Worm (Caenorhabditis elegans) whole organism, early embryonic: Measurements from ENCODE around the gene cct-2.

Experiments
- B0310.2 ChIP-seq: sonication (generic microtip); optimal IDR thresholded peaks from 2 replicates; lab custom pipeline; 2016; ENCODE audit warnings: mild to moderate bottlenecking, missing genetic modification characterization, missing compliant biosample characterization
- F13C5.2 ChIP-seq: sonication (generic microtip); optimal IDR thresholded peaks from 2 replicates; lab custom pipeline; 2017; ENCODE audit warnings: mild to moderate bottlenecking, missing genetic modification characterization, inconsistent platforms, missing compliant biosample characterization
- aly-1 ChIP-seq: sonication (generic microtip); optimal IDR thresholded peaks from 2 replicates; lab custom pipeline; 2016; ENCODE audit warnings: missing genetic modification characterization, missing compliant biosample characterization
- ama-1 ChIP-seq: fragments of 150-350 bp; optimal IDR thresholded peaks from 2 replicates; lab custom pipeline; 2014
- ceh-13 ChIP-seq: fragments of 200-800 bp; sonication (Bioruptor generic); optimal IDR thresholded peaks from 2 replicates; lab custom pipeline; 2018; ENCODE audit warnings: mild to moderate bottlenecking, missing genetic modification characterization, missing compliant biosample characterization
- ceh-36 ChIP-seq: sonication (generic microtip); optimal IDR thresholded peaks from 2 replicates; lab custom pipeline; 2016; ENCODE audit warnings: missing genetic modification characterization, inconsistent platforms, missing compliant biosample characterization
- ets-7 ChIP-seq: sonication (generic microtip); optimal IDR thresholded peaks from 2 replicates; lab custom pipeline; 2016; ENCODE audit warnings: missing genotype, missing genetic modification characterization, missing compliant biosample characterization
- flt-1 ChIP-seq: fragments of 200-800 bp; sonication (Bioruptor generic); IDR thresholded peaks from 2 replicates; pipeline ENCODE4 v1.3.6; 2022; ENCODE audit warnings: missing genetic modification characterization, missing compliant biosample characterization
- hmbx-1 ChIP-seq: sonication (generic microtip); optimal IDR thresholded peaks from 2 replicates; lab custom pipeline; 2016; ENCODE audit warnings: mild to moderate bottlenecking, missing genetic modification characterization, missing compliant biosample characterization
- hmg-4 ChIP-seq: fragments of 200-800 bp; sonication (Bioruptor generic); optimal IDR thresholded peaks from 2 replicates; lab custom pipeline; 2018; ENCODE audit warnings: mild to moderate bottlenecking, missing genetic modification characterization, missing compliant biosample characterization
- hnd-1 ChIP-seq: sonication (generic microtip); optimal IDR thresholded peaks from 2 replicates; lab custom pipeline; 2016; ENCODE audit warnings: missing genetic modification characterization, missing compliant biosample characterization
- pes-1 ChIP-seq: fragments of 200-800 bp; sonication (Bioruptor generic); IDR thresholded peaks from 2 replicates; pipeline ENCODE4 v1.3.6; 2022; ENCODE audit warnings: missing genetic modification reagents, missing genetic modification characterization, missing compliant biosample characterization
- scrt-1 ChIP-seq: fragments of 200-800 bp; sonication (Bioruptor generic); IDR thresholded peaks from 2 replicates; pipeline ENCODE4 v1.3.6; 2022; ENCODE audit warnings: missing genetic modification characterization, missing compliant biosample characterization
- sea-1 ChIP-seq: fragments of 200-800 bp; sonication (Bioruptor generic); conservative IDR thresholded peaks from 2 replicates; pipeline ENCODE4 v1.3.6; 2022; ENCODE audit warnings: missing genetic modification characterization, missing compliant biosample characterization
- tbx-11 ChIP-seq: fragments of 200-800 bp; sonication (Bioruptor generic); IDR thresholded peaks from 2 replicates; pipeline ENCODE4 v1.3.6; 2022; ENCODE audit warnings: missing genetic modification characterization, missing compliant biosample characterization
- tbx-37 ChIP-seq: fragments of 200-800 bp; sonication (Bioruptor generic); conservative IDR thresholded peaks from 2 replicates; pipeline ENCODE4 v1.3.6; 2022; ENCODE audit warnings: missing genetic modification reagents, missing genetic modification characterization, missing compliant biosample characterization
- tra-4 ChIP-seq: sonication (generic microtip); optimal IDR thresholded peaks from 2 replicates; lab custom pipeline; 2017; ENCODE audit warnings: missing genetic modification characterization, missing compliant biosample characterization

Gene cct-2

DNA sequence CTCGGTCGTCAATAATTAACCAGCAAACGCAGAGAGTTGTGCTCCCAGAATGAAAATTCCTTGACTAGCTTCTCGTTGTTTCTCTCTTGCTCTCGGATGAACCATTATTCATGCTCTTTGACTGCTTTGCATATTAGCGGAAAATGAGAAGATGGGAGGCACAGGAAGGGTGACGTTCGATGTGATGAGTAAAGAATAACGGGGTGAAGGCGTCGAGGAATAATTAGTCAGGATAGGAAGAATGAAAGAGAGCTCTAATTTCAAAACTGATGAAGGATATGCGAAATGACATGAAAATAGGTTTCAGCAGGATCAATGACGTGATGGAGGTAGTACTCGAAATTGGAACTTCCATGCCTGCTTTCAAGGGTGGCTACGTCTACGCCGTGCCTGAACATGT is 23.7 kb downstream of the cct-2 start:
- TF ChIP-seq ets-7 (tag; lab: Kevin White, UChicago) = no peak
- TF ChIP-seq hmg-4 (GFP tag; lab: Kevin White, UChicago) = no peak
- no peak for TF ChIP-seq ceh-36 (tag; lab: Kevin White, UChicago)
- TF ChIP-seq hmbx-1 (tag; lab: Kevin White, UChicago) = no peak
- no peak for TF ChIP-seq aly-1
- TF ChIP-seq ceh-13 (GFP tag; lab: Kevin White, UChicago) = no peak
- TF ChIP-seq ama-1 (lab: Kevin White, UChicago) = no peak
- TF ChIP-seq tbx-11 (GFP tag; lab: Robert Waterston, UW) = no peak
- TF ChIP-seq hnd-1 (tag; lab: Kevin White, UChicago) = no peak
- TF ChIP-seq tbx-37 (GFP tag; lab: Robert Waterston, UW) = no peak
- TF ChIP-seq F13C5.2 = no peak
- TF ChIP-seq pes-1 = no peak
- no peak for TF ChIP-seq sea-1 (GFP tag; lab: Robert Waterston, UW)
- no peak for TF ChIP-seq B0310.2 (tag; lab: Kevin White, UChicago)
- TF ChIP-seq flt-1 (GFP tag; lab: Robert Waterston, UW) = no peak
- TF ChIP-seq scrt-1 (GFP tag; lab: Robert Waterston, UW) = no peak
- TF ChIP-seq tra-4 (tag; lab: Kevin White, UChicago) = no peak

DNA sequence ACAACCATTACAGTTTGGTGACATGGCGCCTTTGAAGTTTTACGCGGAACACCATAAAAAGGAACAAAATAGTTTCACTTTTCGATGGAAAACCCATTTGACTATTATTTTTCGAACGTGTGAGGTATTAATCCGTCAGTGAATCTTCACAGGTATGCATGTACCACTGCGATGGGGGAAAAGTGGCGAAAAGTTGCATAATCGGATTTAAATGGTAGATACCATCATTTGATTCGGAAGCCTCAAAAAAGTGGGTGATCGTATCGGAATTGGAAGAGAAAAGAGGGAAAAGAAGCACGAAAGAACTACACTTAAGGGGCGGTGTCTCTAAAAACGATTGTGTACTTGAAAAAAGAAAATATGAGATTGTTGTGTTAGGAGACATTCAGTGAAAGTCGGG is 26.2 kb downstream of the cct-2 start:
- TF ChIP-seq aly-1 (no peak), B0310.2 (tag; lab: Kevin White, UChicago) (no peak), ceh-13 (GFP tag; lab: Kevin White, UChicago) (no peak), scrt-1 (GFP tag; lab: Robert Waterston, UW) (no peak)

DNA sequence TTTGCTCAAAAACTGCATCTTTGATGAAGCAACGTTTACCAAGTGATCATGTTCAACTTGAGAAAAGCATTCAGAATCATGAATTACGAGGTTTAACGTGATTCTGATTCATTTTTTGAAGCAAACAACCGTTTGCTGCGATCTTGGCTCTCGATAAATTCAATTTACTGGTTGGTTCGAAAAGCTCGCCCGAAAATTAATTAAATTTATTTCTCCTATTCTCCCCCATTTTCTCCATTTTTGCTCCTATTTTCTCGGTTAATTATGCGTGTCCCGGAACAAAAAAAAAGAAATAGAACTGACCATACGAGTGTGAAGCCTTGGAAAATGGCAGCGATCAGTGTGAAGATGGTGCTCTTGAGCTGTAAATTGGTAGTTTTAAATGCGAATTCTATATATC is 29.4 kb downstream of the cct-2 start:
- TF ChIP-seq B0310.2 (tag; lab: Kevin White, UChicago) = no peak
- no peak for TF ChIP-seq hnd-1 (tag; lab: Kevin White, UChicago)
- no peak for TF ChIP-seq ceh-36 (tag; lab: Kevin White, UChicago)
- TF ChIP-seq sea-1 (GFP tag; lab: Robert Waterston, UW) = no peak
- TF ChIP-seq F13C5.2 = no peak
- no peak for TF ChIP-seq hmg-4 (GFP tag; lab: Kevin White, UChicago)

DNA sequence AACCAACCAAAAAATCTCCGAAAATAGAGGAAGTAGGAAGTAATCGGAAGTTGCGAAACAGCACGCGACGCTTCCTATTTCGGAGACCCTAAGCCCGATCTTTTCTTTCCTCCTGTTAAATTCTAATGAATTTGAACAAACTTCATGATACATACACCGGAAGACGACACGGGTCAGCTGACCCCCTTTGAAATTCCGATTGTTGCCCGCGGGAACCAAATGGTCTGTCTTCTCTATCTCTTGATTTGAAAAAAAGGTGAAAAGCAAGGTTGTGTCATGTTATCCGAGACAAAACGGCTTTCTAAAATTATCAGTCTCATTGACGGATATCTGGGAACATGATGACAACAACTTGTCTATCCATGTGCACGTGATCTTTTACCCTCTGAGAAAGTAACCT is 31.5 kb downstream of the cct-2 start:
- TF ChIP-seq tbx-11 (GFP tag; lab: Robert Waterston, UW) = no peak
- no peak for TF ChIP-seq flt-1 (GFP tag; lab: Robert Waterston, UW)
- no peak for TF ChIP-seq ama-1 (lab: Kevin White, UChicago)
- no peak for TF ChIP-seq scrt-1 (GFP tag; lab: Robert Waterston, UW)
- TF ChIP-seq tra-4 (tag; lab: Kevin White, UChicago) = no peak
- no peak for TF ChIP-seq F13C5.2
- no peak for TF ChIP-seq B0310.2 (tag; lab: Kevin White, UChicago)
- no peak for TF ChIP-seq hmg-4 (GFP tag; lab: Kevin White, UChicago)
- no peak for TF ChIP-seq ets-7 (tag; lab: Kevin White, UChicago)
- no peak for TF ChIP-seq hnd-1 (tag; lab: Kevin White, UChicago)

DNA sequence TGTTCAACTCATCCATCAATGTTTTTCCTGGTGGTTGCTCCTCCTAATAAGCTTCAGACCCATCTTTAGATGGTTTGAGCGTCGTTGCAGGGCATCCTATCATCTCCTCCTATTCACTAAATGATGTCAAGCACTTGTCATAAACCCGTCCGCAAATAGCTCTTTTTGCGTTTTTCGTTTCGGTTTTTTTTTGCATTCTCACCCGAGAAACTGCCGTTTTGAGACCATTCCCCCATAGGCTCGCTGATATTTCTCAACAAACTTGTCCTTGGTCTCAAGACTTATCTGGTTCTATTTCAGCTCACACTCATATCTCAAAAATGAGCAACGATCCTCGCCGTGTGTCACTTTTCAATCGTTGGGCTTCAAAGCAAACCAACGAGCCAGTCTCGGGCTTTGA is 32.9 kb downstream of the cct-2 start, which contains the start of gene cal-2:
cal-2 (plus strand) TSS at position 301 of the 400 bp plus-strand sequence.
- TF ChIP-seq ama-1 (lab: Kevin White, UChicago) (no peak), pes-1 (no peak), scrt-1 (GFP tag; lab: Robert Waterston, UW) (no peak), B0310.2 (tag; lab: Kevin White, UChicago) (no peak), tbx-37 (GFP tag; lab: Robert Waterston, UW) (no peak), ceh-13 (GFP tag; lab: Kevin White, UChicago) (no peak), hnd-1 (tag; lab: Kevin White, UChicago) (no peak), hmbx-1 (tag; lab: Kevin White, UChicago) (no peak), ets-7 (tag; lab: Kevin White, UChicago) (no peak), flt-1 (GFP tag; lab: Robert Waterston, UW) (no peak), sea-1 (GFP tag; lab: Robert Waterston, UW) (no peak), hmg-4 (GFP tag; lab: Kevin White, UChicago) (no peak), tra-4 (tag; lab: Kevin White, UChicago) (no peak), aly-1 (no peak), ceh-36 (tag; lab: Kevin White, UChicago) (no peak)

DNA sequence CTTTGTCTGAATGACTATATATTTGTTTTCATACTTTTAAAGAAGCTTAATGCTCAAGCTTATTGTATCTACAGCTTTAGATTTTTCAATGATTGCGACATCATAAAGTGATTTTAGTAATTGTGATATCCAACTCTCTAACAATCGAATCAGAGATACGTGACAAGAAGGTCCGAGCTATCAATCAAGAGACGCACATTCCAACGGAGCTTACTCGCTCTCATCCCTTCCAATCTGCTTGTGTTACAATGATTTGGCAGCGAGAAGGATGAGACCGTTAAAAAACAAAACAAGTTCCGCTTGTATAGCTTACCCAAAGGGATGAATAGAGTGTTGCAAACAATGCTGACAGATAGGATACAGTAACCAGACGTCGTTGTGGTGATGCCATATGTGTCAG is 33.9 kb downstream of the cct-2 start:
- TF ChIP-seq tra-4 (tag; lab: Kevin White, UChicago) = no peak
- no peak for TF ChIP-seq ets-7 (tag; lab: Kevin White, UChicago)
- TF ChIP-seq F13C5.2 = no peak
- TF ChIP-seq hnd-1 (tag; lab: Kevin White, UChicago) = no peak
- no peak for TF ChIP-seq pes-1
- TF ChIP-seq B0310.2 (tag; lab: Kevin White, UChicago) = no peak
- TF ChIP-seq hmbx-1 (tag; lab: Kevin White, UChicago) = no peak
- TF ChIP-seq sea-1 (GFP tag; lab: Robert Waterston, UW) = no peak
- no peak for TF ChIP-seq ceh-36 (tag; lab: Kevin White, UChicago)
- no peak for TF ChIP-seq ama-1 (lab: Kevin White, UChicago)
- TF ChIP-seq hmg-4 (GFP tag; lab: Kevin White, UChicago) = no peak
- TF ChIP-seq flt-1 (GFP tag; lab: Robert Waterston, UW) = no peak
- no peak for TF ChIP-seq aly-1
- TF ChIP-seq scrt-1 (GFP tag; lab: Robert Waterston, UW) = no peak
- TF ChIP-seq tbx-11 (GFP tag; lab: Robert Waterston, UW) = no peak

DNA sequence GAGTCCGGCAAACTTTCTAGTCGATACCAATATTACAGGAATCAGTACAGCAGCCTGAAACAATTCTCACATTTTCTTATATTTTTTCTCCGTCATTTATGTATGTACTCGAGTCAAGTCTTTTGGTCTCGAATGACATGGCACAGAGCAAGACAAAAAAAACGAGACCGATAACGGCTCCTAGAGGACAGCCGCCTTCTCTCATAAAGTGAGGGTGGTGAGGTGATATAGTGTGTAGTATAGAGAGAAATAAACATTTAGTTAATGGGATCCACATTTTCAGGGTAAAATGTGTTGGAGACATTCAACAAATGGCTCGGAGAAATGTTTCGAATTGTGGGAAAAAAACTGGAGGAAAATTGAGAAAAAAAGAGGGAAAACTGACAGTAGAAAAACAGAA is 34.7 kb downstream of the cct-2 start:
- TF ChIP-seq F13C5.2 = no peak
- TF ChIP-seq ets-7 (tag; lab: Kevin White, UChicago) = no peak
- TF ChIP-seq hmg-4 (GFP tag; lab: Kevin White, UChicago) = no peak
- no peak for TF ChIP-seq ceh-36 (tag; lab: Kevin White, UChicago)
- TF ChIP-seq tbx-37 (GFP tag; lab: Robert Waterston, UW) = no peak
- TF ChIP-seq flt-1 (GFP tag; lab: Robert Waterston, UW) = no peak
- no peak for TF ChIP-seq hmbx-1 (tag; lab: Kevin White, UChicago)
- no peak for TF ChIP-seq sea-1 (GFP tag; lab: Robert Waterston, UW)
- TF ChIP-seq tbx-11 (GFP tag; lab: Robert Waterston, UW) = no peak
- no peak for TF ChIP-seq aly-1
- no peak for TF ChIP-seq pes-1
- TF ChIP-seq B0310.2 (tag; lab: Kevin White, UChicago) = no peak
- no peak for TF ChIP-seq ceh-13 (GFP tag; lab: Kevin White, UChicago)
- no peak for TF ChIP-seq ama-1 (lab: Kevin White, UChicago)
- TF ChIP-seq tra-4 (tag; lab: Kevin White, UChicago) = no peak
- TF ChIP-seq scrt-1 (GFP tag; lab: Robert Waterston, UW) = no peak
- TF ChIP-seq hnd-1 (tag; lab: Kevin White, UChicago) = no peak
